Fruit fly (Drosophila melanogaster) whole organism, embryonic: ENCODE results near the gene Reepl1.

Experiments used
- ATbp ChIP-seq: fragments of 200-800 bp; sonication (Bioruptor generic); optimal IDR thresholded peaks from 2 replicates; lab custom pipeline; 2017; ENCODE audit warnings: missing biosample characterization, mild to moderate bottlenecking, missing genetic modification characterization, missing genetic modification reagents
- Atf6 ChIP-seq: fragments of 200-800 bp; sonication (Bioruptor generic); IDR thresholded peaks from 2 replicates; pipeline ENCODE4 v1.3.6; 2022; ENCODE audit warnings: missing biosample characterization, missing genetic modification characterization
- B-H1 ChIP-seq: fragments of 200-800 bp; sonication (Bioruptor generic); IDR thresholded peaks from 3 replicates; pipeline ENCODE4 v1.3.6; 2022; ENCODE audit warnings: missing biosample characterization, missing genetic modification characterization
- BEAF-32 ChIP-seq: fragments of 200-800 bp; sonication (Bioruptor generic); optimal IDR thresholded peaks from 3 replicates; lab custom pipeline; 2017; ENCODE audit warnings: missing biosample characterization, missing genetic modification characterization, mild to moderate bottlenecking, moderate library complexity, missing genetic modification reagents
- CG11093 ChIP-seq: fragments of 200-800 bp; sonication (Bioruptor generic); IDR thresholded peaks from 3 replicates; pipeline ENCODE4 v1.3.6; 2022; ENCODE audit warnings: missing biosample characterization, missing genetic modification characterization
- CG13624 ChIP-seq: fragments of 200-800 bp; sonication (Bioruptor generic); optimal IDR thresholded peaks from 2 replicates; lab custom pipeline; 2016; ENCODE audit warnings: missing biosample characterization, missing genetic modification characterization
- CG15601 ChIP-seq: fragments of 200-800 bp; sonication (Bioruptor generic); optimal IDR thresholded peaks from 3 replicates; lab custom pipeline; 2019; ENCODE audit warnings: missing biosample characterization, mild to moderate bottlenecking, missing genetic modification characterization, moderate library complexity
- CG16863 ChIP-seq: fragments of 200-800 bp; sonication (Bioruptor generic); optimal IDR thresholded peaks from 3 replicates; lab custom pipeline; 2016; ENCODE audit warnings: missing biosample characterization, missing genetic modification characterization
- CG17802 ChIP-seq: fragments of 200-800 bp; sonication (Bioruptor generic); optimal IDR thresholded peaks from 2 replicates; lab custom pipeline; 2018; ENCODE audit warnings: missing biosample characterization, mild to moderate bottlenecking, missing genetic modification characterization, moderate library complexity
- CG18599 ChIP-seq: fragments of 200-800 bp; sonication (Bioruptor generic); optimal IDR thresholded peaks from 3 replicates; lab custom pipeline; 2017; ENCODE audit warnings: missing biosample characterization, missing genetic modification characterization, mild to moderate bottlenecking, moderate library complexity, missing genetic modification reagents
- CG30020 ChIP-seq: fragments of 200-800 bp; optimal IDR thresholded peaks from 2 replicates; lab custom pipeline; 2019; ENCODE audit warnings: missing biosample characterization, mild to moderate bottlenecking, missing genetic modification characterization, moderate library complexity
- CG6654 ChIP-seq: fragments of 200-800 bp; sonication (Bioruptor generic); optimal IDR thresholded peaks from 2 replicates; lab custom pipeline; 2017; ENCODE audit warnings: missing biosample characterization, mild to moderate bottlenecking, missing genetic modification characterization
- CG6791 ChIP-seq: fragments of 200-800 bp; sonication (Bioruptor generic); IDR thresholded peaks from 3 replicates; pipeline ENCODE4 v1.3.6; 2022; ENCODE audit warnings: missing biosample characterization, missing genetic modification characterization; ENCODE audit not compliant: partially characterized antibody
- CG7271 ChIP-seq: fragments of 200-800 bp; sonication (Bioruptor generic); optimal IDR thresholded peaks from 2 replicates; lab custom pipeline; 2018; ENCODE audit warnings: missing biosample characterization, mild to moderate bottlenecking, missing genetic modification characterization, moderate library complexity
- CG8924 ChIP-seq: fragments of 200-800 bp; optimal IDR thresholded peaks from 3 replicates; lab custom pipeline; 2019; ENCODE audit warnings: missing biosample characterization, mild to moderate bottlenecking, missing genetic modification characterization, moderate library complexity
- CkIIα-i1 ChIP-seq: fragments of 200-800 bp; sonication (Bioruptor generic); IDR thresholded peaks from 2 replicates; pipeline ENCODE4 v1.3.6; 2022; ENCODE audit warnings: missing biosample characterization, missing genetic modification characterization
- D19B ChIP-seq: fragments of 200-800 bp; sonication (Bioruptor generic); optimal IDR thresholded peaks from 2 replicates; lab custom pipeline; 2017; ENCODE audit warnings: missing biosample characterization, mild to moderate bottlenecking, missing genetic modification characterization
- Dbx ChIP-seq: fragments of 200-800 bp; sonication (Bioruptor generic); IDR thresholded peaks from 3 replicates; pipeline ENCODE4 v1.3.6; 2022; ENCODE audit warnings: missing biosample characterization, missing genetic modification characterization
- Fer2 ChIP-seq: fragments of 200-800 bp; sonication (Bioruptor generic); optimal IDR thresholded peaks from 2 replicates; lab custom pipeline; 2018; ENCODE audit warnings: missing biosample characterization, mild to moderate bottlenecking, missing genetic modification characterization, moderate library complexity
- HLH54F ChIP-seq: fragments of 200-800 bp; sonication (Bioruptor generic); optimal IDR thresholded peaks from 3 replicates; lab custom pipeline; 2016; ENCODE audit warnings: missing biosample characterization, missing genetic modification characterization
- MTF-1 ChIP-seq: fragments of 200-800 bp; sonication (Bioruptor generic); optimal IDR thresholded peaks from 2 replicates; lab custom pipeline; 2018; ENCODE audit warnings: missing biosample characterization, mild to moderate bottlenecking, missing genetic modification characterization, borderline replicate concordance
- Mad ChIP-seq: fragments of 200-800 bp; sonication (Bioruptor generic); optimal IDR thresholded peaks from 2 replicates; lab custom pipeline; 2016; ENCODE audit warnings: missing biosample characterization, missing genetic modification characterization
- Neu2 ChIP-seq: fragments of 200-800 bp; sonication (Bioruptor generic); optimal IDR thresholded peaks from 3 replicates; lab custom pipeline; 2016; ENCODE audit warnings: missing biosample characterization, missing genetic modification characterization, borderline replicate concordance
- Sry-δ ChIP-seq: fragments of 200-800 bp; sonication (Bioruptor generic); optimal IDR thresholded peaks from 2 replicates; lab custom pipeline; 2016; ENCODE audit warnings: missing biosample characterization, missing genetic modification characterization
- Stat92E ChIP-seq, 3 experiments: fragments of >200 bp in 2 of 3; fragments of 200-800 bp in 1 of 3; sonication (Bioruptor generic) in 1 of 3; optimal IDR thresholded peaks; 2 replicates each; lab custom pipeline; 2017 to 2019; ENCODE audit warnings: missing biosample characterization in 3 of 3, missing genetic modification characterization in 3 of 3, mild to moderate bottlenecking in 1 of 3, moderate library complexity in 1 of 3
- abd-A ChIP-seq: fragments of 200-800 bp; sonication (Bioruptor generic); optimal IDR thresholded peaks from 3 replicates; lab custom pipeline; 2019; ENCODE audit warnings: missing biosample characterization, mild to moderate bottlenecking, missing genetic modification characterization, moderate library complexity
- ato ChIP-seq: fragments of 200-800 bp; sonication (Bioruptor generic); IDR thresholded peaks from 2 replicates; pipeline ENCODE4 v1.3.6; 2022; ENCODE audit warnings: missing biosample characterization, missing genetic modification characterization; ENCODE audit not compliant: partially characterized antibody
- bab2 ChIP-seq: fragments of 200-800 bp; sonication (Bioruptor generic); optimal IDR thresholded peaks from 2 replicates; lab custom pipeline; 2016; ENCODE audit warnings: missing biosample characterization, missing genetic modification characterization
- bowl ChIP-seq: fragments of 200-800 bp; sonication (Bioruptor generic); IDR thresholded peaks from 2 replicates; pipeline ENCODE4 v1.3.6; 2022; ENCODE audit warnings: missing biosample characterization, missing genetic modification characterization
- bsh ChIP-seq, 2 experiments: fragments of 200-800 bp; sonication (Bioruptor generic); optimal IDR thresholded peaks; 2 replicates each; lab custom pipeline; 2017 to 2018; ENCODE audit warnings: mild to moderate bottlenecking in 2 of 2, missing biosample characterization in 2 of 2, missing genetic modification characterization in 2 of 2, moderate library complexity in 1 of 2
- caup ChIP-seq: fragments of 200-800 bp; sonication (Bioruptor generic); optimal IDR thresholded peaks from 3 replicates; lab custom pipeline; 2017; ENCODE audit warnings: missing biosample characterization, mild to moderate bottlenecking, missing genetic modification characterization, moderate library complexity; ENCODE audit not compliant: severe bottlenecking
- chinmo ChIP-seq: fragments of 200-800 bp; sonication (Bioruptor generic); IDR thresholded peaks from 4 replicates; pipeline ENCODE4 v1.3.6; 2022; ENCODE audit warnings: missing biosample characterization, missing genetic modification characterization; ENCODE audit not compliant: partially characterized antibody
- danr ChIP-seq: fragments of 200-800 bp; sonication (Bioruptor generic); IDR thresholded peaks from 2 replicates; pipeline ENCODE4 v1.3.6; 2022; ENCODE audit warnings: missing biosample characterization, missing genetic modification characterization
- ems ChIP-seq: fragments of 200-800 bp; sonication (Bioruptor generic); optimal IDR thresholded peaks from 3 replicates; lab custom pipeline; 2016; ENCODE audit warnings: missing biosample characterization, missing genetic modification characterization
- fd102C ChIP-seq: fragments of 200-800 bp; sonication (Bioruptor generic); optimal IDR thresholded peaks from 2 replicates; lab custom pipeline; 2018; ENCODE audit warnings: missing biosample characterization, mild to moderate bottlenecking, missing genetic modification characterization, moderate library complexity
- gcm2 ChIP-seq: fragments of 200-800 bp; sonication (Bioruptor generic); optimal IDR thresholded peaks from 2 replicates; lab custom pipeline; 2016; ENCODE audit warnings: missing biosample characterization, missing genetic modification characterization
- her ChIP-seq: fragments of 200-800 bp; sonication (Bioruptor generic); optimal IDR thresholded peaks from 2 replicates; lab custom pipeline; 2016; ENCODE audit warnings: missing biosample characterization, missing genetic modification characterization
- jing ChIP-seq: fragments of 200-800 bp; sonication (Bioruptor generic); optimal IDR thresholded peaks from 2 replicates; lab custom pipeline; 2018; ENCODE audit warnings: missing biosample characterization, mild to moderate bottlenecking, missing genetic modification characterization
- lbe ChIP-seq: fragments of 200-800 bp; sonication (Bioruptor generic); optimal IDR thresholded peaks from 2 replicates; lab custom pipeline; 2016; ENCODE audit warnings: missing biosample characterization, mild to moderate bottlenecking, missing genetic modification characterization
- maf-S ChIP-seq: fragments of 200-800 bp; sonication (Bioruptor generic); optimal IDR thresholded peaks from 2 replicates; lab custom pipeline; 2016; ENCODE audit warnings: missing biosample characterization, missing genetic modification characterization
- mam ChIP-seq: fragments of 200-800 bp; sonication (Bioruptor generic); optimal IDR thresholded peaks from 3 replicates; lab custom pipeline; 2016; ENCODE audit warnings: missing biosample characterization, missing genetic modification characterization
- nerfin-1 ChIP-seq: fragments of 200-800 bp; sonication (Bioruptor generic); optimal IDR thresholded peaks from 3 replicates; lab custom pipeline; 2019; ENCODE audit warnings: missing biosample characterization, mild to moderate bottlenecking, missing genetic modification characterization, moderate library complexity
- oc ChIP-seq: fragments of 200-800 bp; sonication (Bioruptor generic); optimal IDR thresholded peaks from 2 replicates; lab custom pipeline; 2018; ENCODE audit warnings: missing biosample characterization, mild to moderate bottlenecking, missing genetic modification characterization, moderate library complexity
- phol ChIP-seq: fragments of 200-800 bp; sonication (Bioruptor generic); optimal IDR thresholded peaks from 3 replicates; lab custom pipeline; 2018; ENCODE audit warnings: missing biosample characterization, mild to moderate bottlenecking, missing genetic modification characterization, moderate library complexity
- sc ChIP-seq, 3 experiments: fragments of >200 bp in 2 of 3; fragments of 200-800 bp in 1 of 3; sonication (Bioruptor generic) in 1 of 3; optimal IDR thresholded peaks; 2 replicates in 2 of 3; 3 replicates in 1 of 3; lab custom pipeline; 2017; ENCODE audit warnings: mild to moderate bottlenecking in 1 of 3, missing biosample characterization in 1 of 3, missing genetic modification characterization in 1 of 3, missing genetic modification reagents in 1 of 3
- sens ChIP-seq: fragments of 200-800 bp; sonication (Bioruptor generic); peaks from one replicate; lab custom pipeline; 2016; ENCODE audit warnings: missing biosample characterization, missing genetic modification characterization
- ssp ChIP-seq: fragments of 200-800 bp; sonication (Bioruptor generic); IDR thresholded peaks from 2 replicates; pipeline ENCODE4 v1.3.6; 2022; ENCODE audit warnings: missing biosample characterization, missing genetic modification characterization
- sug ChIP-seq: fragments of 200-800 bp; optimal IDR thresholded peaks from 2 replicates; lab custom pipeline; 2019; ENCODE audit warnings: missing biosample characterization, mild to moderate bottlenecking, missing genetic modification characterization, moderate library complexity
- zfh2 ChIP-seq: fragments of 200-800 bp; sonication (Bioruptor generic); optimal IDR thresholded peaks from 2 replicates; lab custom pipeline; 2016; ENCODE audit warnings: missing biosample characterization, missing genetic modification characterization

The Reepl1 gene

dm6 chrX:11611645-11612079 is 39.2 kb downstream of the Reepl1 start, which contains the start of the genes CG2247 and CG1703 (continued):
- TF ChIP-seq oc (tag; lab: Kevin White, UChicago) (no peak), CG13624 (GFP tag; lab: Kevin White, UChicago) (no peak), CG17802 (tag; lab: Kevin White, UChicago) (no peak), ato (GFP tag; lab: Robert Waterston, UW) (0 out of 2 replicates have a peak, but pooled peaks have one; percentile 8), ems (GFP tag; lab: Kevin White, UChicago) (no peak), caup (GFP tag; lab: Kevin White, UChicago) (no peak), CG8924 (tag; lab: Kevin White, UChicago) (peak; percentile 54), fd102C (GFP tag; lab: Kevin White, UChicago) (no peak), gcm2 (GFP tag; lab: Kevin White, UChicago) (no peak), CkIIα-i1 (no peak), Mad (no peak), ATbp (GFP tag; lab: Kevin White, UChicago) (no peak), nerfin-1 (tag; lab: Kevin White, UChicago) (no peak), maf-S (GFP tag; lab: Kevin White, UChicago) (no peak), Neu2 (GFP tag; lab: Kevin White, UChicago) (no peak), CG15601 (tag; lab: Kevin White, UChicago) (peak; percentile 35), MTF-1 (GFP tag; lab: Kevin White, UChicago) (no peak), bowl (no peak), zfh2 (GFP tag; lab: Kevin White, UChicago) (no peak), danr (GFP tag; lab: Robert Waterston, UW) (no peak), Atf6 (GFP tag; lab: Robert Waterston, UW) (no peak), sug (peak; percentile 30), BEAF-32 (GFP tag; lab: Kevin White, UChicago) (peak; percentile 90), CG7271 (tag; lab: Kevin White, UChicago) (no peak), CG30020 (tag; lab: Kevin White, UChicago) (peak; percentile 68), abd-A (tag; lab: Kevin White, UChicago) (no peak), HLH54F (GFP tag; lab: Kevin White, UChicago) (no peak), lbe (no peak), bsh (GFP tag; optimal IDR thresholded peaks at IDR 0.05; lab: Kevin White, UChicago) (no peak), CG6791 (peak; percentile 72; the same call in 2 of the 3 replicates), D19B (GFP tag; lab: Kevin White, UChicago) (no peak), B-H1 (GFP tag; lab: Robert Waterston, UW) (no peak), CG16863 (no peak), bab2 (no peak), Dbx (GFP tag; lab: Robert Waterston, UW) (no peak), phol (peak; percentile 65), CG18599 (GFP tag; lab: Kevin White, UChicago) (no peak), Stat92E (GFP tag; optimal IDR thresholded peaks at IDR 0.05; lab: Kevin White, UChicago) (no peak), chinmo (GFP tag; lab: Robert Waterston, UW) (peak; percentile 58; the same call in 1 of the 4 replicates), mam (GFP tag; lab: Kevin White, UChicago) (no peak), sc (optimal IDR thresholded peaks at IDR 0.05; lab: Kevin White, UChicago) (no peak), sc (GFP tag; optimal IDR thresholded peaks at IDR 0.05; lab: Kevin White, UChicago) (no peak), Fer2 (no peak), CG6654 (GFP tag; lab: Kevin White, UChicago) (no peak), Sry-δ (GFP tag; lab: Kevin White, UChicago) (peak; percentile 75), her (GFP tag; lab: Kevin White, UChicago) (no peak), sens (GFP tag; lab: Kevin White, UChicago) (no peak), CG11093 (GFP tag; lab: Robert Waterston, UW) (no peak), ssp (GFP tag; lab: Robert Waterston, UW) (no peak), jing (GFP tag; lab: Kevin White, UChicago) (no peak)
